Fruit fly (Drosophila melanogaster) whole organism, prepupa: ENCODE data around the gene Pde6.

Experiments used
- Eip93F ChIP-seq: fragments of 200-800 bp; sonication (Bioruptor generic); optimal IDR thresholded peaks from 2 replicates; lab custom pipeline; 2016; ENCODE audit warnings: missing biosample characterization, mild to moderate bottlenecking, missing genetic modification characterization
- Hr39 ChIP-seq: fragments of 200-800 bp; sonication (Bioruptor generic); optimal IDR thresholded peaks from 2 replicates; lab custom pipeline; 2016; ENCODE audit warnings: missing biosample characterization, missing genetic modification characterization
- Sox14 ChIP-seq: fragments of 200-800 bp; sonication (Bioruptor generic); optimal IDR thresholded peaks from 3 replicates; lab custom pipeline; 2016; ENCODE audit warnings: missing biosample characterization, missing genetic modification characterization
- fd59A ChIP-seq: fragments of 200-800 bp; sonication (Bioruptor generic); optimal IDR thresholded peaks from 2 replicates; lab custom pipeline; 2017; ENCODE audit warnings: missing biosample characterization, mild to moderate bottlenecking, missing genetic modification characterization, missing genetic modification reagents
- ss ChIP-seq, 2 experiments: fragments of 200-800 bp; sonication (Bioruptor generic); optimal IDR thresholded peaks; 2 replicates in 1 of 2; 3 replicates in 1 of 2; lab custom pipeline; 2017 to 2018; ENCODE audit warnings: mild to moderate bottlenecking in 2 of 2, missing biosample characterization in 2 of 2, missing genetic modification characterization in 2 of 2, moderate library complexity in 1 of 2

- TF ChIP-seq fd59A (GFP tag; lab: Kevin White, UChicago) (no peak), Hr39 (GFP tag; lab: Kevin White, UChicago) (no peak), Sox14 (GFP tag; lab: Kevin White, UChicago) (no peak), ss (GFP tag; optimal IDR thresholded peaks at IDR 0.05; lab: Kevin White, UChicago) (no peak), Eip93F (no peak)
Observed at dm6 chr3R:14542038-14542437, 16.1 kb downstream of the Pde6 start.
